Fruit fly (Drosophila melanogaster) whole organism, prepupa: ENCODE data around the gene mio.

Experiments
- Blimp-1 ChIP-seq: fragments of 200-800 bp; sonication (Bioruptor generic); optimal IDR thresholded peaks from 3 replicates; lab custom pipeline; 2017; ENCODE audit warnings: missing biosample characterization, missing genetic modification characterization, mild to moderate bottlenecking, moderate library complexity, missing genetic modification reagents
- CG11294 ChIP-seq: fragments of 200-800 bp; sonication (Bioruptor generic); IDR thresholded peaks from 2 replicates; pipeline ENCODE4 v1.3.6; 2022; ENCODE audit warnings: missing biosample characterization, missing genetic modification characterization
- CG11762 ChIP-seq: fragments of 200-800 bp; sonication (Bioruptor generic); optimal IDR thresholded peaks from 3 replicates; lab custom pipeline; 2016; ENCODE audit warnings: missing biosample characterization, missing genetic modification characterization; ENCODE audit not compliant: insufficient read depth
- CG6808 ChIP-seq: fragments of 200-800 bp; sonication (Bioruptor generic); optimal IDR thresholded peaks from 3 replicates; lab custom pipeline; 2017; ENCODE audit warnings: missing biosample characterization, missing genetic modification characterization, mild to moderate bottlenecking, moderate library complexity, missing genetic modification reagents
- CG7368 ChIP-seq: fragments of 200-800 bp; sonication (Bioruptor generic); optimal IDR thresholded peaks from 3 replicates; lab custom pipeline; 2016; ENCODE audit warnings: missing biosample characterization, missing genetic modification characterization
- Eip75B ChIP-seq: fragments of 200-800 bp; sonication (Bioruptor generic); optimal IDR thresholded peaks from 3 replicates; lab custom pipeline; 2016; ENCODE audit warnings: missing biosample characterization, missing genetic modification characterization
- Ets21C ChIP-seq: fragments of 200-800 bp; sonication (Bioruptor generic); optimal IDR thresholded peaks from 3 replicates; lab custom pipeline; 2016; ENCODE audit warnings: missing biosample characterization, missing genetic modification characterization
- fd59A ChIP-seq: fragments of 200-800 bp; sonication (Bioruptor generic); optimal IDR thresholded peaks from 2 replicates; lab custom pipeline; 2017; ENCODE audit warnings: missing biosample characterization, mild to moderate bottlenecking, missing genetic modification characterization, missing genetic modification reagents

dm6 chr2L:2265221-2265620 lies 48.1 kb downstream of the mio start, which contains the start of gene CG34049:
- TF ChIP-seq fd59A (GFP tag; lab: Kevin White, UChicago) (no peak), Ets21C (no peak), CG11762 (GFP tag; lab: Kevin White, UChicago) (no peak), CG6808 (GFP tag; lab: Kevin White, UChicago) (no peak), CG11294 (GFP tag; lab: Robert Waterston, UW) (no peak), Eip75B (GFP tag; lab: Kevin White, UChicago) (no peak), Blimp-1 (GFP tag; lab: Kevin White, UChicago) (no peak), CG7368 (GFP tag; lab: Kevin White, UChicago) (no peak)
